Fruit fly (Drosophila melanogaster) S2 (cell line): ENCODE data around the gene CG12477.

Experiments
- CG8478 ChIP-seq: fragments of >200 bp; optimal IDR thresholded peaks from 2 replicates; lab custom pipeline; 2018
- CTCF ChIP-seq, 2 experiments: fragments of >200 bp; optimal IDR thresholded peaks; 2 replicates each; lab custom pipeline; 2018

DNA sequence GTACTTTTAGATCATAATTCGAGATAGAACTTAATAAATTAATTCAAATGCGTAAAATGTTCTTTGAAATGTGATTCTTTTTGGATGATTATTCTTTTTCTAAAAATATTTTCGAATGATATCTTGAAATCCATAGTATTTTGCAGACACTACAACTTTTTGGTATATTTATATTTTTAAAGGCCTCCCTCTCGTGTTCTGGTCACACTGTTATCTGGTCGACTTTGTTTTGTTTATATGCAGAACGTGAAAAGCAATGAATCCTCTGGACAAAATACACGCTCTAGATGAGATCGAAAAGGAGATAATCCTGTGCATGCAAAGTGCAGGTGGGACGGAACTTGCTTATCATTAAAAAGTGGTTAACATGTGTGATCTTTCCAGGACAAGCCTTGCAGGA is 22.6 kb upstream of the CG12477 start, which contains the start of gene MED11:
- no peak for TF ChIP-seq CG8478 (lab: Kevin White, UChicago)
- no peak for TF ChIP-seq CTCF (optimal IDR thresholded peaks at IDR 0.05; lab: Kevin White, UChicago)
